Worm (Caenorhabditis elegans): Measurements from ENCODE around the gene E02H9.7.

ce11 chrIII:2482754-2483153, 37.3 kb upstream of the E02H9.7 start:
- TF ChIP-seq him-1 (tag; optimal IDR thresholded peaks at IDR 0.05) (no peak), dao-5 (tag; optimal IDR thresholded peaks at IDR 0.05) (no peak), W03F9.2 (tag; optimal IDR thresholded peaks at IDR 0.05) (no peak)
